Fruit fly (Drosophila melanogaster): Measurements from ENCODE around the gene spri.

spri gene

dm6 chrX:10513611-10514010 is 71.6 kb downstream of the spri start (continued):
- no peak for TF ChIP-seq CG9139 (GFP tag; optimal IDR thresholded peaks at IDR 0.05)
- TF ChIP-seq CG6163 (GFP tag; IDR thresholded peaks at IDR 0.05): no peak
- TF ChIP-seq svp (GFP tag): no peak
- no peak for TF ChIP-seq pdm3 (GFP tag; optimal IDR thresholded peaks at IDR 0.05)
- no peak for TF ChIP-seq eg (GFP tag; IDR thresholded peaks at IDR 0.05)
- TF ChIP-seq Smox (GFP tag; optimal IDR thresholded peaks at IDR 0.05): peak; percentile 25
- TF ChIP-seq CG11762 (GFP tag; optimal IDR thresholded peaks at IDR 0.05; ENCODE audit: insufficient read depth): no peak
- TF ChIP-seq Ets96B (tag; optimal IDR thresholded peaks at IDR 0.05): peak; percentile 33
- TF ChIP-seq Hr4 (GFP tag; optimal IDR thresholded peaks at IDR 0.05): no peak
- no peak for TF ChIP-seq CG32006 (GFP tag; optimal IDR thresholded peaks at IDR 0.05)
- peak; percentile 24 for TF ChIP-seq Met (GFP tag; optimal IDR thresholded peaks at IDR 0.05)
- no peak for TF ChIP-seq Blimp-1 (GFP tag; optimal IDR thresholded peaks at IDR 0.05)
- TF ChIP-seq fd85E (GFP tag; optimal IDR thresholded peaks at IDR 0.05): no peak
- peak; percentile 9 for TF ChIP-seq CG31627 (GFP tag; optimal IDR thresholded peaks at IDR 0.05)
- TF ChIP-seq OdsH (GFP tag; optimal IDR thresholded peaks at IDR 0.05): peak; percentile 3
- TF ChIP-seq lz (GFP tag; optimal IDR thresholded peaks at IDR 0.05): peak; percentile 2
- peak; percentile 47 for TF ChIP-seq CG10669 (GFP tag; optimal IDR thresholded peaks at IDR 0.05)
- TF ChIP-seq Eip75B (GFP tag; optimal IDR thresholded peaks at IDR 0.05): no peak
- TF ChIP-seq CG15336 (GFP tag; IDR thresholded peaks at IDR 0.05): no peak

- TF ChIP-seq Eip93F (GFP tag; optimal IDR thresholded peaks at IDR 0.05) (no peak), CG10631 (GFP tag; optimal IDR thresholded peaks at IDR 0.05) (no peak), CG32006 (GFP tag; optimal IDR thresholded peaks at IDR 0.05) (no peak), vri (GFP tag; optimal IDR thresholded peaks at IDR 0.05) (peak; percentile 56), CG16779 (tag; optimal IDR thresholded peaks at IDR 0.05) (no peak), Lpt (GFP tag; optimal IDR thresholded peaks at IDR 0.05) (no peak), CG10669 (GFP tag; optimal IDR thresholded peaks at IDR 0.05) (no peak), Hr38 (GFP tag; optimal IDR thresholded peaks at IDR 0.05) (no peak), fd59A (GFP tag; optimal IDR thresholded peaks at IDR 0.05) (no peak), svp (GFP tag) (peak; percentile 80), Eip75B (GFP tag; optimal IDR thresholded peaks at IDR 0.05) (no peak), esn (GFP tag; optimal IDR thresholded peaks at IDR 0.05) (no peak), Sox15 (GFP tag; optimal IDR thresholded peaks at IDR 0.05) (no peak), Hr39 (GFP tag; optimal IDR thresholded peaks at IDR 0.05) (no peak), CG34406 (GFP tag; optimal IDR thresholded peaks at IDR 0.05) (no peak)
Measured at dm6 chrX:10496319-10496718, 88.9 kb downstream of the spri start.

dm6 chrX:10487964-10488605 is 97.1 kb downstream of the spri start:
- TF ChIP-seq svp (GFP tag) (peak; percentile 81), CG8119 (GFP tag; IDR thresholded peaks at IDR 0.05) (peak; percentile 30; the same call in 1 of the 3 replicates), fd85E (GFP tag; optimal IDR thresholded peaks at IDR 0.05) (no peak), Hr38 (GFP tag; optimal IDR thresholded peaks at IDR 0.05) (no peak), pdm3 (GFP tag; optimal IDR thresholded peaks at IDR 0.05) (peak; percentile 5), Hr4 (GFP tag; optimal IDR thresholded peaks at IDR 0.05) (peak; percentile 47), CG1621 (tag; optimal IDR thresholded peaks at IDR 0.05) (no peak), net (GFP tag; optimal IDR thresholded peaks at IDR 0.05) (peak; percentile 7), Eip78C (GFP tag) (peak; percentile 31), CG7368 (GFP tag; optimal IDR thresholded peaks at IDR 0.05) (no peak), vri (GFP tag; optimal IDR thresholded peaks at IDR 0.05) (peak; percentile 50), CG6276 (GFP tag; optimal IDR thresholded peaks at IDR 0.05) (peak; percentile 58), Hr39 (GFP tag; optimal IDR thresholded peaks at IDR 0.05) (peak; percentile 9), CG32006 (GFP tag; optimal IDR thresholded peaks at IDR 0.05) (peak; percentile 62), fkh (GFP tag; optimal IDR thresholded peaks at IDR 0.05) (peak; percentile 26)

Measured in whole organism, prepupa.